Fruit fly (Drosophila melanogaster) whole organism, embryonic: Measurements from ENCODE around the gene CG17855.

ENCODE experiments used
- CG10147 ChIP-seq: fragments of 200-800 bp; sonication (Bioruptor generic); optimal IDR thresholded peaks from 2 replicates; lab custom pipeline; 2019; ENCODE audit warnings: missing biosample characterization, mild to moderate bottlenecking, missing genetic modification characterization, moderate library complexity
- CG1024 ChIP-seq: fragments of 200-800 bp; sonication (Bioruptor generic); IDR thresholded peaks from 2 replicates; pipeline ENCODE4 v1.3.6; 2022; ENCODE audit warnings: missing biosample characterization, missing genetic modification characterization
- CG11093 ChIP-seq: fragments of 200-800 bp; sonication (Bioruptor generic); IDR thresholded peaks from 3 replicates; pipeline ENCODE4 v1.3.6; 2022; ENCODE audit warnings: missing biosample characterization, missing genetic modification characterization
- CG12236 ChIP-seq: fragments of 200-800 bp; sonication (Bioruptor generic); optimal IDR thresholded peaks from 2 replicates; lab custom pipeline; 2016; ENCODE audit warnings: missing biosample characterization, missing genetic modification characterization
- CG13287 ChIP-seq: fragments of 200-800 bp; sonication (Bioruptor generic); IDR thresholded peaks from 2 replicates; pipeline ENCODE4 v1.3.6; 2022; ENCODE audit warnings: missing biosample characterization, missing genetic modification characterization; ENCODE audit not compliant: partially characterized antibody
- CG14050 ChIP-seq: fragments of 200-800 bp; sonication (Bioruptor generic); IDR thresholded peaks from 3 replicates; pipeline ENCODE4 v1.3.6; 2022; ENCODE audit warnings: missing biosample characterization, missing genetic modification characterization
- CG15011 ChIP-seq: fragments of 200-800 bp; sonication (Bioruptor generic); optimal IDR thresholded peaks from 3 replicates; lab custom pipeline; 2018; ENCODE audit warnings: missing biosample characterization, mild to moderate bottlenecking, missing genetic modification characterization
- CG1529 ChIP-seq: fragments of 200-800 bp; sonication (Bioruptor generic); optimal IDR thresholded peaks from 3 replicates; lab custom pipeline; 2018; ENCODE audit warnings: missing biosample characterization, missing genetic modification characterization
- CG15514 ChIP-seq: fragments of 200-800 bp; sonication (Bioruptor generic); optimal IDR thresholded peaks from 3 replicates; lab custom pipeline; 2017; ENCODE audit warnings: missing biosample characterization, missing genetic modification characterization, mild to moderate bottlenecking, moderate library complexity, missing genetic modification reagents
- CG1647 ChIP-seq: fragments of 200-800 bp; sonication (Bioruptor generic); optimal IDR thresholded peaks from 3 replicates; lab custom pipeline; 2016; ENCODE audit warnings: missing biosample characterization, missing genetic modification characterization
- CG17328 ChIP-seq: fragments of 200-800 bp; sonication (Bioruptor generic); IDR thresholded peaks from 2 replicates; pipeline ENCODE4 v1.3.6; 2022; ENCODE audit warnings: missing biosample characterization, missing genetic modification characterization
- CG17361 ChIP-seq: fragments of 200-800 bp; sonication (Bioruptor generic); IDR thresholded peaks from 3 replicates; pipeline ENCODE4 v1.3.6; 2022; ENCODE audit warnings: missing biosample characterization, missing genetic modification characterization
- CG17829 ChIP-seq: fragments of 200-800 bp; optimal IDR thresholded peaks from 2 replicates; lab custom pipeline; 2019; ENCODE audit warnings: missing biosample characterization, mild to moderate bottlenecking, missing genetic modification characterization, moderate library complexity
- CG1792 ChIP-seq: fragments of 200-800 bp; sonication (Bioruptor generic); optimal IDR thresholded peaks from 2 replicates; lab custom pipeline; 2016; ENCODE audit warnings: missing biosample characterization, missing genetic modification characterization
- CG18599 ChIP-seq: fragments of 200-800 bp; sonication (Bioruptor generic); optimal IDR thresholded peaks from 3 replicates; lab custom pipeline; 2017; ENCODE audit warnings: missing biosample characterization, missing genetic modification characterization, mild to moderate bottlenecking, moderate library complexity, missing genetic modification reagents
- CG30020 ChIP-seq: fragments of 200-800 bp; optimal IDR thresholded peaks from 2 replicates; lab custom pipeline; 2019; ENCODE audit warnings: missing biosample characterization, mild to moderate bottlenecking, missing genetic modification characterization, moderate library complexity
- CG3838 ChIP-seq: fragments of 200-800 bp; sonication (Bioruptor generic); optimal IDR thresholded peaks from 3 replicates; lab custom pipeline; 2016; ENCODE audit warnings: missing biosample characterization, missing genetic modification characterization
- CG4730 ChIP-seq: fragments of 200-800 bp; sonication (Bioruptor generic); IDR thresholded peaks from 2 replicates; pipeline ENCODE4 v1.3.6; 2022; ENCODE audit warnings: missing biosample characterization, missing genetic modification characterization
- CG6791 ChIP-seq: fragments of 200-800 bp; sonication (Bioruptor generic); IDR thresholded peaks from 3 replicates; pipeline ENCODE4 v1.3.6; 2022; ENCODE audit warnings: missing biosample characterization, missing genetic modification characterization; ENCODE audit not compliant: partially characterized antibody
- CG8281 ChIP-seq: fragments of 200-800 bp; sonication (Bioruptor generic); optimal IDR thresholded peaks from 2 replicates; lab custom pipeline; 2018; ENCODE audit warnings: missing biosample characterization, mild to moderate bottlenecking, missing genetic modification characterization, moderate library complexity
- CG8359 ChIP-seq: fragments of 200-800 bp; sonication (Bioruptor generic); optimal IDR thresholded peaks from 2 replicates; lab custom pipeline; 2017; ENCODE audit warnings: missing biosample characterization, mild to moderate bottlenecking, missing genetic modification characterization, borderline replicate concordance
- CG8478 ChIP-seq: fragments of >200 bp; optimal IDR thresholded peaks from 2 replicates; lab custom pipeline; 2018
- CG9437 ChIP-seq: fragments of 200-800 bp; sonication (Bioruptor generic); optimal IDR thresholded peaks from 2 replicates; lab custom pipeline; 2018; ENCODE audit warnings: missing biosample characterization, mild to moderate bottlenecking, missing genetic modification characterization
- Dref ChIP-seq: fragments of 200-800 bp; sonication (Bioruptor generic); IDR thresholded peaks from 2 replicates; pipeline ENCODE4 v1.3.6; 2022; ENCODE audit warnings: missing biosample characterization, missing genetic modification characterization
- Eip74EF ChIP-seq, 2 experiments: fragments of 200-800 bp in 1 of 2; fragments of >200 bp in 1 of 2; sonication (Bioruptor generic) in 1 of 2; optimal IDR thresholded peaks; 2 replicates each; lab custom pipeline; 2017 to 2019; ENCODE audit warnings: missing biosample characterization in 2 of 2, missing genetic modification characterization in 2 of 2, mild to moderate bottlenecking in 1 of 2, moderate library complexity in 1 of 2
- H15 ChIP-seq: fragments of 200-800 bp; sonication (Bioruptor generic); IDR thresholded peaks from 3 replicates; pipeline ENCODE4 v1.3.6; 2022; ENCODE audit warnings: missing biosample characterization, missing genetic modification characterization
- Hr78 ChIP-seq, 2 experiments: fragments of 200-800 bp in 1 of 2; fragments of >200 bp in 1 of 2; sonication (Bioruptor generic) in 1 of 2; optimal IDR thresholded peaks; 2 replicates each; lab custom pipeline; 2017 to 2019; ENCODE audit warnings: missing biosample characterization in 2 of 2, missing genetic modification characterization in 2 of 2, mild to moderate bottlenecking in 1 of 2, moderate library complexity in 1 of 2
- Hsf ChIP-seq: fragments of 200-800 bp; sonication (Bioruptor generic); optimal IDR thresholded peaks from 3 replicates; lab custom pipeline; 2016; ENCODE audit warnings: missing biosample characterization, missing genetic modification characterization
- Lpt ChIP-seq: fragments of >200 bp; optimal IDR thresholded peaks from 2 replicates; lab custom pipeline; 2018; ENCODE audit warnings: missing biosample characterization, missing genetic modification characterization
- Scr ChIP-seq: fragments of 200-800 bp; sonication (Bioruptor generic); IDR thresholded peaks from 2 replicates; pipeline ENCODE4 v1.3.6; 2022; ENCODE audit warnings: missing biosample characterization, missing genetic modification characterization; ENCODE audit not compliant: partially characterized antibody
- Usf ChIP-seq: fragments of 200-800 bp; sonication (Bioruptor generic); optimal IDR thresholded peaks from 2 replicates; lab custom pipeline; 2017; ENCODE audit warnings: missing genotype, missing biosample characterization, missing genetic modification characterization
- ara ChIP-seq: fragments of 200-800 bp; sonication (Bioruptor generic); IDR thresholded peaks from 2 replicates; pipeline ENCODE4 v1.3.6; 2022; ENCODE audit warnings: missing biosample characterization, missing genetic modification characterization
- bbx ChIP-seq: fragments of 200-800 bp; sonication (Bioruptor generic); IDR thresholded peaks from 2 replicates; pipeline ENCODE4 v1.3.6; 2022; ENCODE audit warnings: missing biosample characterization, missing genetic modification characterization; ENCODE audit not compliant: partially characterized antibody
- btn ChIP-seq: fragments of 200-800 bp; sonication (Bioruptor generic); optimal IDR thresholded peaks from 2 replicates; lab custom pipeline; 2016; ENCODE audit warnings: missing biosample characterization, missing genetic modification characterization
- cwo ChIP-seq: fragments of 200-800 bp; sonication (Bioruptor generic); optimal IDR thresholded peaks from 3 replicates; lab custom pipeline; 2017; ENCODE audit warnings: missing biosample characterization, missing genetic modification characterization, mild to moderate bottlenecking, moderate library complexity, missing genetic modification reagents
- ems ChIP-seq: fragments of 200-800 bp; sonication (Bioruptor generic); optimal IDR thresholded peaks from 3 replicates; lab custom pipeline; 2016; ENCODE audit warnings: missing biosample characterization, missing genetic modification characterization
- gro ChIP-seq: fragments of 200-800 bp; sonication (Bioruptor generic); optimal IDR thresholded peaks from 2 replicates; lab custom pipeline; 2016; ENCODE audit warnings: missing biosample characterization, missing genetic modification characterization
- gsb ChIP-seq: fragments of 200-800 bp; sonication (Bioruptor generic); IDR thresholded peaks from 2 replicates; pipeline ENCODE4 v1.3.6; 2022; ENCODE audit warnings: missing biosample characterization, missing genetic modification characterization
- insv ChIP-seq, 2 experiments: fragments of 200-800 bp; sonication (Bioruptor generic); optimal IDR thresholded peaks; 3 replicates each; lab custom pipeline; 2016 to 2018; ENCODE audit warnings: missing biosample characterization in 2 of 2, missing genetic modification characterization in 2 of 2
- ken ChIP-seq: fragments of 200-800 bp; sonication (Bioruptor generic); IDR thresholded peaks from 3 replicates; pipeline ENCODE4 v1.3.6; 2022; ENCODE audit warnings: missing biosample characterization, missing genetic modification characterization
- lmd ChIP-seq: fragments of 200-800 bp; sonication (Bioruptor generic); IDR thresholded peaks from 2 replicates; pipeline ENCODE4 v1.3.6; 2022; ENCODE audit warnings: missing biosample characterization, missing genetic modification characterization
- otp ChIP-seq: fragments of 200-800 bp; sonication (Bioruptor generic); IDR thresholded peaks from 3 replicates; pipeline ENCODE4, ENCODE4 v1.3.6; 2022; ENCODE audit warnings: missing biosample characterization, missing genetic modification characterization
- phol ChIP-seq: fragments of 200-800 bp; sonication (Bioruptor generic); optimal IDR thresholded peaks from 3 replicates; lab custom pipeline; 2018; ENCODE audit warnings: missing biosample characterization, mild to moderate bottlenecking, missing genetic modification characterization, moderate library complexity
- scrt ChIP-seq: fragments of 200-800 bp; sonication (Bioruptor generic); optimal IDR thresholded peaks from 2 replicates; lab custom pipeline; 2018; ENCODE audit warnings: missing biosample characterization, mild to moderate bottlenecking, missing genetic modification characterization, moderate library complexity
- seq ChIP-seq: fragments of 200-800 bp; sonication (Bioruptor generic); IDR thresholded peaks from 2 replicates; pipeline ENCODE4 v1.3.6; 2022; ENCODE audit warnings: missing biosample characterization, missing genetic modification characterization
- sima ChIP-seq: fragments of 200-800 bp; sonication (Bioruptor generic); optimal IDR thresholded peaks from 2 replicates; lab custom pipeline; 2016; ENCODE audit warnings: missing biosample characterization, missing genetic modification characterization
- tap ChIP-seq: fragments of 200-800 bp; optimal IDR thresholded peaks from 3 replicates; lab custom pipeline; 2019; ENCODE audit warnings: missing biosample characterization, mild to moderate bottlenecking, missing genetic modification characterization, moderate library complexity
- tna ChIP-seq: fragments of 200-800 bp; sonication (Bioruptor generic); IDR thresholded peaks from 2 replicates; pipeline ENCODE4 v1.3.6; 2022; ENCODE audit warnings: missing biosample characterization, missing genetic modification characterization; ENCODE audit not compliant: partially characterized antibody
- trh ChIP-seq: fragments of 200-800 bp; sonication (Bioruptor generic); optimal IDR thresholded peaks from 2 replicates; lab custom pipeline; 2016; ENCODE audit warnings: missing biosample characterization, missing genetic modification characterization

Gene CG17855

dm6 chr2L:9524915-9525314 lies 15.4 kb upstream of the CG17855 start (continued):
- TF ChIP-seq CG1024 (GFP tag; lab: Robert Waterston, UW), result no peak
- no peak for TF ChIP-seq CG17328 (GFP tag; lab: Robert Waterston, UW)
- peak; percentile 4 for TF ChIP-seq CG12236 (GFP tag; lab: Kevin White, UChicago)
- TF ChIP-seq CG13287, result no peak
- TF ChIP-seq CG8281 (tag; lab: Kevin White, UChicago), result peak; percentile 96
- no peak for TF ChIP-seq tna (GFP tag; lab: Robert Waterston, UW)
- TF ChIP-seq CG30020 (tag; lab: Kevin White, UChicago), result no peak

dm6 chr2L:9525719-9526118 lies 14.6 kb upstream of the CG17855 start:
- TF ChIP-seq phol (tag; lab: Kevin White, UChicago) (peak; percentile 7), CG6791 (no peak), H15 (GFP tag; lab: Robert Waterston, UW) (peak; percentile 77), cwo (GFP tag; lab: Kevin White, UChicago) (peak; percentile 86), CG3838 (GFP tag; lab: Kevin White, UChicago) (peak; percentile 88), bbx (GFP tag; lab: Robert Waterston, UW) (no peak), gro (peak; percentile 88), Hr78 (GFP tag; optimal IDR thresholded peaks at IDR 0.05; lab: Kevin White, UChicago) (peak in 1 of 2 experiments; percentile 46), CG15514 (peak; percentile 88), lmd (GFP tag; lab: Robert Waterston, UW) (peak; percentile 40; the same call in 1 of the 2 replicates), CG8478 (no peak), scrt (GFP tag; lab: Kevin White, UChicago) (peak; percentile 82), CG17829 (tag; lab: Kevin White, UChicago) (peak; percentile 64), Scr (GFP tag; lab: Robert Waterston, UW) (no peak), CG4730 (peak; percentile 49; the same call in 1 of the 2 replicates), CG1792 (GFP tag; lab: Kevin White, UChicago) (peak; percentile 93), CG1529 (GFP tag; lab: Kevin White, UChicago) (peak; percentile 90), CG15011 (GFP tag; lab: Kevin White, UChicago) (peak; percentile 91), CG14050 (GFP tag; lab: Robert Waterston, UW) (peak; percentile 76), otp (GFP tag; lab: Robert Waterston, UW) (peak; percentile 93), ems (GFP tag; lab: Kevin White, UChicago) (peak; percentile 70), Usf (GFP tag; lab: Kevin White, UChicago) (peak; percentile 38), CG17361 (GFP tag; lab: Robert Waterston, UW) (peak; percentile 64; the same call in 2 of the 3 replicates), ara (GFP tag; lab: Robert Waterston, UW) (peak; percentile 90), Hsf (GFP tag; lab: Kevin White, UChicago) (peak; percentile 66), seq (GFP tag; lab: Robert Waterston, UW) (peak; percentile 94), Lpt (no peak), gsb (GFP tag; lab: Robert Waterston, UW) (peak; percentile 85), insv (GFP tag; optimal IDR thresholded peaks at IDR 0.05; lab: Kevin White, UChicago) (peak; percentile 23 to 71), CG18599 (GFP tag; lab: Kevin White, UChicago) (peak; percentile 94), trh (GFP tag; lab: Kevin White, UChicago) (peak; percentile 66), Eip74EF (GFP tag; optimal IDR thresholded peaks at IDR 0.05; lab: Kevin White, UChicago) (peak in 1 of 2 experiments; percentile 77), tap (tag; lab: Kevin White, UChicago) (peak; percentile 74), CG8359 (GFP tag; lab: Kevin White, UChicago) (peak; percentile 77), ken (peak; percentile 64; the same call in 2 of the 3 replicates), btn (GFP tag; lab: Kevin White, UChicago) (peak; percentile 91), CG1647 (GFP tag; lab: Kevin White, UChicago) (peak; percentile 83), CG10147 (GFP tag; lab: Kevin White, UChicago) (peak; percentile 72), Dref (GFP tag; lab: Robert Waterston, UW) (no peak), CG11093 (GFP tag; lab: Robert Waterston, UW) (peak; percentile 65; the same call in 1 of the 3 replicates), sima (GFP tag; lab: Kevin White, UChicago) (peak; percentile 54), CG9437 (GFP tag; lab: Kevin White, UChicago) (peak; percentile 21)
